Fruit fly (Drosophila melanogaster): ENCODE measurements around the gene CG8219.
A peak's percentile ranks its signal among the peaks of the same experiment; 100 is the strongest.

The CG8219 gene

dm6 chr3L:6217212-6217611, 16.9 kb downstream of the CG8219 start (continued):
- no peak for TF ChIP-seq Rel (GFP tag; optimal IDR thresholded peaks at IDR 0.05)
- TF ChIP-seq Rel (tag; optimal IDR thresholded peaks at IDR 0.05): no peak
- no peak for TF ChIP-seq Dif (GFP tag; optimal IDR thresholded peaks at IDR 0.05; ENCODE audit: partially characterized antibody)

- TF ChIP-seq Hr83 (GFP tag; optimal IDR thresholded peaks at IDR 0.05; ENCODE audit: poor library complexity, severe bottlenecking) (peak; percentile 16), Rel (GFP tag; optimal IDR thresholded peaks at IDR 0.05) (no peak), Rel (tag; optimal IDR thresholded peaks at IDR 0.05) (peak; percentile 45), Vsx2 (GFP tag; optimal IDR thresholded peaks at IDR 0.05; ENCODE audit: partially characterized antibody) (peak; percentile 22), fru (GFP tag; optimal IDR thresholded peaks at IDR 0.05) (no peak), Dif (GFP tag; optimal IDR thresholded peaks at IDR 0.05; ENCODE audit: partially characterized antibody) (peak; percentile 52), HLH106 (tag; optimal IDR thresholded peaks at IDR 0.05) (peak; percentile 8), Abd-B (GFP tag; optimal IDR thresholded peaks at IDR 0.05) (no peak), Sp1 (GFP tag; optimal IDR thresholded peaks at IDR 0.05) (peak; percentile 6), usp (GFP tag; optimal IDR thresholded peaks at IDR 0.05) (no peak), Dfd (GFP tag; optimal IDR thresholded peaks at IDR 0.05) (no peak)
Measured at dm6 chr3L:6217806-6218205, 17.5 kb downstream of the CG8219 start, which contains the start of gene LanA. LanA (minus strand) TSS chr3L:6218022.

dm6 chr3L:6218517-6219155, 18.4 kb downstream of the CG8219 start:
- TF ChIP-seq Mio (GFP tag; optimal IDR thresholded peaks at IDR 0.05) (no peak), foxo (GFP tag; optimal IDR thresholded peaks at IDR 0.05) (peak in 1 of 2 experiments; percentile 52), sage (GFP tag; optimal IDR thresholded peaks at IDR 0.05) (peak; percentile 75), dl (GFP tag; optimal IDR thresholded peaks at IDR 0.05; ENCODE audit: insufficient read depth in 1 of 2, partially characterized antibody in 2 of 2) (peak in 1 of 2 experiments; percentile 23), psq (GFP tag; optimal IDR thresholded peaks at IDR 0.05) (peak; percentile 84), Jra (GFP tag; optimal IDR thresholded peaks at IDR 0.05) (no peak), Rel (GFP tag; optimal IDR thresholded peaks at IDR 0.05) (peak; percentile 57), Rel (tag; optimal IDR thresholded peaks at IDR 0.05) (no peak), CrebA (GFP tag; optimal IDR thresholded peaks at IDR 0.05; ENCODE audit: borderline replicate concordance) (peak; percentile 84)

- no peak for TF ChIP-seq Myc (optimal IDR thresholded peaks at IDR 0.05)
- peak; percentile 61 for TF ChIP-seq h (GFP tag; optimal IDR thresholded peaks at IDR 0.05)
- TF ChIP-seq Abd-B (GFP tag; optimal IDR thresholded peaks at IDR 0.05): no peak
- TF ChIP-seq foxo (GFP tag; optimal IDR thresholded peaks at IDR 0.05): peak in 1 of 2 experiments; percentile 54
- TF ChIP-seq lola (GFP tag; optimal IDR thresholded peaks at IDR 0.05): no peak
- no peak for TF ChIP-seq Dfd (GFP tag; optimal IDR thresholded peaks at IDR 0.05)
- TF ChIP-seq Mio (GFP tag; optimal IDR thresholded peaks at IDR 0.05): no peak
- TF ChIP-seq Hnf4 (GFP tag; optimal IDR thresholded peaks at IDR 0.05): no peak
- no peak for TF ChIP-seq pan (optimal IDR thresholded peaks at IDR 0.05)
- TF ChIP-seq Sp1 (GFP tag; optimal IDR thresholded peaks at IDR 0.05): peak; percentile 2
- no peak for TF ChIP-seq usp (GFP tag; optimal IDR thresholded peaks at IDR 0.05)
- peak; percentile 47 for TF ChIP-seq psq (GFP tag; optimal IDR thresholded peaks at IDR 0.05)
- no peak for TF ChIP-seq dsf (GFP tag; optimal IDR thresholded peaks at IDR 0.05; ENCODE audit: borderline replicate concordance)
- TF ChIP-seq br (GFP tag; optimal IDR thresholded peaks at IDR 0.05): peak; percentile 23
- peak; percentile 30 for TF ChIP-seq HLH106 (tag; optimal IDR thresholded peaks at IDR 0.05)
- peak; percentile 36 for TF ChIP-seq fru (GFP tag; optimal IDR thresholded peaks at IDR 0.05)
- no peak for TF ChIP-seq brk (GFP tag; optimal IDR thresholded peaks at IDR 0.05)
- no peak for TF ChIP-seq tai (GFP tag; optimal IDR thresholded peaks at IDR 0.05)
- no peak for TF ChIP-seq sage (GFP tag; optimal IDR thresholded peaks at IDR 0.05)
- no peak for TF ChIP-seq N (GFP tag; optimal IDR thresholded peaks at IDR 0.05)
- TF ChIP-seq Rel (GFP tag; optimal IDR thresholded peaks at IDR 0.05): no peak
- no peak for TF ChIP-seq Rel (tag; optimal IDR thresholded peaks at IDR 0.05)
- no peak for TF ChIP-seq Dif (GFP tag; optimal IDR thresholded peaks at IDR 0.05; ENCODE audit: partially characterized antibody)
- TF ChIP-seq dmrt93B (GFP tag; optimal IDR thresholded peaks at IDR 0.05): peak; percentile 35
- peak; percentile 63 for TF ChIP-seq rgr (GFP tag; optimal IDR thresholded peaks at IDR 0.05)
- TF ChIP-seq Jra (GFP tag; optimal IDR thresholded peaks at IDR 0.05): no peak
- TF ChIP-seq ey (GFP tag; optimal IDR thresholded peaks at IDR 0.05): peak; percentile 63
- no peak for TF ChIP-seq dl (GFP tag; optimal IDR thresholded peaks at IDR 0.05; ENCODE audit: insufficient read depth in 1 of 2, partially characterized antibody in 2 of 2)
- no peak for TF ChIP-seq Hr78 (GFP tag; optimal IDR thresholded peaks at IDR 0.05)
- TF ChIP-seq Hr83 (GFP tag; optimal IDR thresholded peaks at IDR 0.05; ENCODE audit: poor library complexity, severe bottlenecking): no peak
- no peak for TF ChIP-seq Vsx2 (GFP tag; optimal IDR thresholded peaks at IDR 0.05; ENCODE audit: partially characterized antibody)
- TF ChIP-seq woc (GFP tag; optimal IDR thresholded peaks at IDR 0.05): no peak
- TF ChIP-seq CG32264 (GFP tag; optimal IDR thresholded peaks at IDR 0.05): no peak
- no peak for TF ChIP-seq CG9705 (GFP tag; optimal IDR thresholded peaks at IDR 0.05)
- no peak for TF ChIP-seq sv (GFP tag; optimal IDR thresholded peaks at IDR 0.05)
- TF ChIP-seq GATAd (GFP tag; optimal IDR thresholded peaks at IDR 0.05): no peak
- no peak for TF ChIP-seq CrebA (GFP tag; optimal IDR thresholded peaks at IDR 0.05; ENCODE audit: borderline replicate concordance)
- no peak for TF ChIP-seq jim (GFP tag; optimal IDR thresholded peaks at IDR 0.05)
- TF ChIP-seq OdsH (GFP tag; optimal IDR thresholded peaks at IDR 0.05): peak; percentile 17
Measured at dm6 chr3L:6220187-6220586, 19.9 kb downstream of the CG8219 start, which contains the start of gene CG33946. CG33946 (plus strand) TSS chr3L:6220578.
